Worm (Caenorhabditis elegans) whole organism, mixed stage, embryonic: ENCODE results near the gene F26F2.11.
A peak's percentile ranks its signal among the peaks of the same experiment; 100 is the strongest.

ENCODE experiments used
- M03D4.4 ChIP-seq: sonication (generic microtip); optimal IDR thresholded peaks from 2 replicates; lab custom pipeline; 2017; ENCODE audit warnings: mild to moderate bottlenecking, missing genetic modification characterization, missing compliant biosample characterization
- bed-3 ChIP-seq: fragments of 200-800 bp; sonication (Bioruptor generic); optimal IDR thresholded peaks from 3 replicates; lab custom pipeline; 2018; ENCODE audit warnings: mild to moderate bottlenecking, missing genetic modification characterization, moderate library complexity, missing compliant biosample characterization
- blmp-1 ChIP-seq: fragments of 150-350 bp; optimal IDR thresholded peaks from 2 replicates; lab custom pipeline; 2014; ENCODE audit warnings: missing biosample characterization, missing genetic modification characterization
- ceh-39 ChIP-seq: fragments of 150-350 bp; optimal IDR thresholded peaks from 2 replicates; lab custom pipeline; 2014; ENCODE audit warnings: missing biosample characterization, missing genetic modification characterization
- ceh-43 ChIP-seq: fragments of 200-800 bp; sonication (Bioruptor generic); optimal IDR thresholded peaks from 2 replicates; lab custom pipeline; 2018; ENCODE audit warnings: mild to moderate bottlenecking, missing genetic modification characterization, moderate library complexity, missing compliant biosample characterization
- ceh-83 ChIP-seq: fragments of 200-800 bp; sonication (Bioruptor generic); optimal IDR thresholded peaks from 2 replicates; lab custom pipeline; 2018; ENCODE audit warnings: mild to moderate bottlenecking, missing genetic modification characterization, missing compliant biosample characterization
- ces-1 ChIP-seq: fragments of 150-350 bp; optimal IDR thresholded peaks from 2 replicates; lab custom pipeline; 2014; ENCODE audit warnings: missing biosample characterization, missing genetic modification reagents, missing genetic modification characterization
- cnd-1 ChIP-seq: fragments of 200-800 bp; sonication (Bioruptor generic); optimal IDR thresholded peaks from 2 replicates; lab custom pipeline; 2018; ENCODE audit warnings: mild to moderate bottlenecking, missing genetic modification characterization, missing compliant biosample characterization
- drap-1 ChIP-seq: fragments of 200-800 bp; sonication (Bioruptor generic); optimal IDR thresholded peaks from 3 replicates; lab custom pipeline; 2018; ENCODE audit warnings: mild to moderate bottlenecking, missing genetic modification characterization, missing compliant biosample characterization
- elt-1 ChIP-seq: sonication (generic microtip); optimal IDR thresholded peaks from 2 replicates; lab custom pipeline; 2017; ENCODE audit warnings: missing genetic modification characterization, mild to moderate bottlenecking, missing compliant biosample characterization, antibody characterized with exemption, moderate library complexity, borderline replicate concordance; ENCODE audit not compliant: insufficient read depth
- elt-3 ChIP-seq: fragments of 150-350 bp; optimal IDR thresholded peaks from 2 replicates; lab custom pipeline; 2014; ENCODE audit warnings: missing biosample characterization, missing genetic modification characterization
- flh-1 ChIP-seq: fragments of 200-800 bp; sonication (Bioruptor generic); optimal IDR thresholded peaks from 2 replicates; lab custom pipeline; 2018; ENCODE audit warnings: mild to moderate bottlenecking, missing genetic modification characterization, moderate library complexity, missing compliant biosample characterization
- ham-2 ChIP-seq: fragments of 200-800 bp; sonication (Bioruptor generic); optimal IDR thresholded peaks from 2 replicates; lab custom pipeline; 2018; ENCODE audit warnings: mild to moderate bottlenecking, missing genetic modification characterization, missing compliant biosample characterization
- hlh-1 ChIP-seq: fragments of 150-350 bp; optimal IDR thresholded peaks from 2 replicates; lab custom pipeline; 2014; ENCODE audit warnings: missing biosample characterization, missing genetic modification reagents, missing genetic modification characterization
- lin-13 ChIP-seq: fragments of 150-350 bp; optimal IDR thresholded peaks from 2 replicates; lab custom pipeline; 2014; ENCODE audit warnings: missing biosample characterization, missing genetic modification characterization
- lin-32 ChIP-seq: fragments of 200-800 bp; sonication (Bioruptor generic); optimal IDR thresholded peaks from 2 replicates; lab custom pipeline; 2018; ENCODE audit warnings: mild to moderate bottlenecking, missing genetic modification characterization, missing compliant biosample characterization
- lsy-2 ChIP-seq: fragments of 150-350 bp; optimal IDR thresholded peaks from 2 replicates; lab custom pipeline; 2014; ENCODE audit warnings: missing biosample characterization, missing genetic modification characterization
- mab-5 ChIP-seq: fragments of 150-350 bp; optimal IDR thresholded peaks from 2 replicates; lab custom pipeline; 2014; ENCODE audit warnings: missing biosample characterization, missing genetic modification characterization
- mep-1 ChIP-seq: fragments of 150-350 bp; optimal IDR thresholded peaks from 2 replicates; lab custom pipeline; 2017; ENCODE audit warnings: missing biosample characterization, missing genetic modification reagents, missing genetic modification characterization, inconsistent platforms
- mls-2 ChIP-seq: sonication (generic microtip); optimal IDR thresholded peaks from 2 replicates; lab custom pipeline; 2016; ENCODE audit warnings: mild to moderate bottlenecking, missing genetic modification characterization, moderate library complexity, missing compliant biosample characterization
- nhr-12 ChIP-seq: fragments of 150-350 bp; optimal IDR thresholded peaks from 2 replicates; lab custom pipeline; 2014; ENCODE audit warnings: missing biosample characterization, missing genetic modification characterization
- nhr-2 ChIP-seq: fragments of 150-350 bp; optimal IDR thresholded peaks from 2 replicates; lab custom pipeline; 2014; ENCODE audit warnings: missing biosample characterization, missing genetic modification characterization
- nhr-28 ChIP-seq: fragments of 150-350 bp; optimal IDR thresholded peaks from 2 replicates; lab custom pipeline; 2014; ENCODE audit warnings: missing biosample characterization, missing genetic modification characterization
- nhr-76 ChIP-seq: sonication (generic microtip); optimal IDR thresholded peaks from 2 replicates; lab custom pipeline; 2017; ENCODE audit warnings: missing biosample characterization, missing genetic modification characterization
- pha-4 ChIP-seq: fragments of 150-350 bp; optimal IDR thresholded peaks from 2 replicates; lab custom pipeline; 2018; ENCODE audit warnings: missing biosample characterization, missing genetic modification reagents, missing genetic modification characterization
- sem-2 ChIP-seq: fragments of 200-800 bp; sonication (Bioruptor generic); optimal IDR thresholded peaks from 2 replicates; lab custom pipeline; 2018; ENCODE audit warnings: mild to moderate bottlenecking, missing genetic modification characterization, missing compliant biosample characterization
- snpc-4 ChIP-seq: fragments of 150-350 bp; optimal IDR thresholded peaks from 2 replicates; lab custom pipeline; 2014; ENCODE audit warnings: missing biosample characterization, missing genetic modification characterization
- sptf-1 ChIP-seq: sonication (generic microtip); optimal IDR thresholded peaks from 2 replicates; lab custom pipeline; 2017; ENCODE audit warnings: mild to moderate bottlenecking, missing genetic modification characterization, moderate library complexity, missing compliant biosample characterization
- tbx-8 ChIP-seq: fragments of 200-800 bp; sonication (Bioruptor generic); optimal IDR thresholded peaks from 2 replicates; lab custom pipeline; 2018; ENCODE audit warnings: mild to moderate bottlenecking, missing genetic modification characterization, moderate library complexity, missing compliant biosample characterization
- unc-120 ChIP-seq: sonication (generic microtip); optimal IDR thresholded peaks from 2 replicates; lab custom pipeline; 2017; ENCODE audit warnings: missing genetic modification characterization, missing compliant biosample characterization; ENCODE audit not compliant: poor library complexity, severe bottlenecking
- unc-39 ChIP-seq: fragments of 150-350 bp; optimal IDR thresholded peaks from 2 replicates; lab custom pipeline; 2014; ENCODE audit warnings: missing biosample characterization, missing genetic modification characterization
- unc-62 ChIP-seq: fragments of 150-350 bp; optimal IDR thresholded peaks from 2 replicates; lab custom pipeline; 2014; ENCODE audit warnings: missing biosample characterization, missing genetic modification reagents, missing genetic modification characterization
- zip-8 ChIP-seq: fragments of 150-350 bp; optimal IDR thresholded peaks from 2 replicates; lab custom pipeline; 2014; ENCODE audit warnings: missing biosample characterization, missing genetic modification characterization

The F26F2.11 gene

DNA sequence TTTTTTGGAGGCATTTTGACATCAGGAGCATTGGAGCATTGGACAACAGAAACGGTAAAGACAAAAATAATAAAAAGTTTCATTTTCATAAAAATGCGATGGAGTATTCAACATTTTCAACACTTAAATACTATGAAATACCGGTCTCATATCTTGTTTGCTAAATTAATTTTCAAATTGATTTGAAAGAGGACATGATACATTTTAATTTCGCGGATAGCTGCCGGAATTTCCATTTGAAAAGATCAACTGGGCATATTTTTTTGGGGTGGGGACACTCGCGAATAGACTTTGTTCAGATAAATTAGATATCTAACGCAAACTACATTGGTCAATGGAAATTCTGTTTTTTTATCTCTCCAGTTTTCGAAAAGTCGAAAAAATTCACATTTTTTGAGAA lies 807 bp downstream of the F26F2.11 start, which contains the start of gene F26F2.10:
Gene F26F2.10 (minus strand): TSS at position 101 of the 400 bp plus-strand sequence.
- TF ChIP-seq ham-2 (GFP tag; lab: Kevin White, UChicago) (no peak), lin-13 (tag; lab: Kevin White, UChicago) (no peak), ceh-83 (GFP tag; lab: Kevin White, UChicago) (no peak), sptf-1 (tag; lab: Kevin White, UChicago) (no peak), elt-1 (tag; lab: Kevin White, UChicago) (no peak), unc-39 (tag; lab: Kevin White, UChicago) (no peak), M03D4.4 (tag; lab: Kevin White, UChicago) (no peak), zip-8 (tag; lab: Kevin White, UChicago) (no peak), nhr-76 (no peak), elt-3 (tag; lab: Kevin White, UChicago) (no peak), hlh-1 (no peak), ceh-43 (GFP tag; lab: Kevin White, UChicago) (no peak)

DNA sequence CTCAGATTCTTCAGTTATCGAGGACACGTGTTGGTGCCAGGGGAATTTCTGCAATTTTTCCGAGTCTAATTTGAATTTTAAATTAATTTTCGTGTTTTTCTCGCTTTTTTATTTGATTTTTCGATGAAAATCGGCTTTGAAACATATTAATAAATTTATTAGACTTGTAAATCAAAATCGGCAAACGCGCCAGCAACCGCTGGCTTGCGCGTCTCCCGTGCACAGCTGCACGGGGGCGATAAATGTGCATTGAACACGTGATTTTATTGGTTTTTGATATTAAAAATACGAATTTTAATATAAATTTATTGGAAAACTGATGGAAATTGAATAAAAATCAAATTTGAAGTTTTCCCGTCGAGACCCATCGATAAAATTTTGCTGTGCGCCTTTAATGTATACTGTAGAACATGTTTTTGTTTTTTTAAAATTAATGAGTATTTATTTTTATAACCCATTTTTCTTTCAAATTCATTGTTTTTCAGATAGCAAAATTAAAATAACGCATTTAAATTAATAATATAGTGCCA lies 15.0 kb downstream of the F26F2.11 start, which contains the start of gene F26F2.7:
Gene F26F2.7 (plus strand): TSS at position 480 of the 530 bp plus-strand sequence.
- TF ChIP-seq lsy-2 (tag; lab: Kevin White, UChicago) (peak; percentile 57), unc-120 (no peak), mab-5 (tag; lab: Kevin White, UChicago) (peak; percentile 45), ces-1 (GFP tag; lab: Kevin White, UChicago) (peak; percentile 77), bed-3 (no peak), pha-4 (tag; lab: Kevin White, UChicago) (peak; percentile 23), M03D4.4 (tag; lab: Kevin White, UChicago) (peak; percentile 53), sptf-1 (tag; lab: Kevin White, UChicago) (peak; percentile 95), hlh-1 (peak; percentile 23), nhr-2 (no peak), unc-39 (tag; lab: Kevin White, UChicago) (no peak), lin-32 (GFP tag; lab: Kevin White, UChicago) (peak; percentile 17), ceh-43 (GFP tag; lab: Kevin White, UChicago) (peak; percentile 34), ceh-83 (GFP tag; lab: Kevin White, UChicago) (peak; percentile 61), lin-13 (tag; lab: Kevin White, UChicago) (peak; percentile 70), ham-2 (GFP tag; lab: Kevin White, UChicago) (no peak), tbx-8 (GFP tag; lab: Kevin White, UChicago) (no peak), blmp-1 (no peak), flh-1 (GFP tag; lab: Kevin White, UChicago) (no peak), drap-1 (peak; percentile 71), unc-62 (GFP tag; lab: Kevin White, UChicago) (no peak), mls-2 (tag; lab: Kevin White, UChicago) (peak; percentile 67), sem-2 (GFP tag; lab: Kevin White, UChicago) (no peak), snpc-4 (tag; lab: Kevin White, UChicago) (no peak), mep-1 (tag; lab: Kevin White, UChicago) (peak; percentile 74), elt-3 (tag; lab: Kevin White, UChicago) (no peak), ceh-39 (peak; percentile 12), cnd-1 (tag; lab: Kevin White, UChicago) (peak; percentile 48), elt-1 (tag; lab: Kevin White, UChicago) (no peak), nhr-12 (no peak)

DNA sequence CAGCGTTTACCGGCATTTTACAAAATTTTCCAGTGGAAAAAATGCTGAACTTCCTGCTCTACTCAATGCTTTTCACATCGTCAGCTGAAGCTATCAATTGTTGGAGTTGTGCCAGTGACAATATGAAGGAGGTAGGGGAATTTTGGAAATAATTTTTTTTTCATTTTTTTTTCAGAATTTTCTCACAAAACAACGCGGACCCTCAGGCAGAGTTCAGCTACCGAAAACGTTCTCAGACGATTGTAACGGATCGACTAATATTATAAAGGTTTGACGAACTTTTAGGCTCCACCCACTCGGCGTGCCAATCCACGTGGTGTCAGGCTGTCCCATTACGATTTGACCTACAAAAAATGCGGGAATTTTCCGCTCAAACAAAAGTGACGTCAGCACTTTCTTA lies 16.0 kb downstream of the F26F2.11 start, which contains the start of gene F26F2.8:
Gene F26F2.8 (plus strand): TSS at position 13 of the 400 bp plus-strand sequence.
- no peak for TF ChIP-seq nhr-76
- TF ChIP-seq pha-4 (tag; lab: Kevin White, UChicago): no peak
- TF ChIP-seq lin-32 (GFP tag; lab: Kevin White, UChicago): no peak
- no peak for TF ChIP-seq nhr-28 (tag; lab: Kevin White, UChicago)
- no peak for TF ChIP-seq drap-1
- no peak for TF ChIP-seq tbx-8 (GFP tag; lab: Kevin White, UChicago)
- no peak for TF ChIP-seq ceh-39
- no peak for TF ChIP-seq ces-1 (GFP tag; lab: Kevin White, UChicago)
- no peak for TF ChIP-seq snpc-4 (tag; lab: Kevin White, UChicago)
- TF ChIP-seq cnd-1 (tag; lab: Kevin White, UChicago): no peak
- TF ChIP-seq zip-8 (tag; lab: Kevin White, UChicago): no peak
- no peak for TF ChIP-seq lin-13 (tag; lab: Kevin White, UChicago)
- no peak for TF ChIP-seq unc-120
- no peak for TF ChIP-seq flh-1 (GFP tag; lab: Kevin White, UChicago)
- no peak for TF ChIP-seq elt-1 (tag; lab: Kevin White, UChicago)
- no peak for TF ChIP-seq sptf-1 (tag; lab: Kevin White, UChicago)
- TF ChIP-seq unc-62 (GFP tag; lab: Kevin White, UChicago): no peak
- TF ChIP-seq ceh-83 (GFP tag; lab: Kevin White, UChicago): no peak
